Worm (Caenorhabditis elegans): Measurements from ENCODE around the gene F58F12.12.

Gene F58F12.12

DNA sequence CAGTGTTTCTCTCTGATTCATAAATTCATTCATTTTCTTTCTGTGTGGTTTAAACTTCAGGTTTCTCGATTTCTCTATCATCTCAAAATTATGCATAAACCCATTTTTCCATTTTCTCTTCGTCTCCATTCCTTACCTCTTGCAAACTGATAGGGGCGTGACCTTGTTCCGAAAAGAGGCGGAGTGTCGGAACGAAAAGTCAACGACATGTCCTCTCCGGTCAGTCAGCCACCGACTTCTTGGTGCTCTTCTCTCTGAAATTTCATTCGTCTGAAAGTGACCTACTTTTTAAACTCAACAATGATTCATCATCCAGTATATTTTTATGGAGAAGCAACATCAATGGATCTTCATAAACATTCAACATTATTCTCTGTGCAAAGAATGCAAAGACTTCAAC is at the start of gene F58F12.12:
TSS of gene F58F12.12 (plus strand) at position 301 of the 400 bp plus-strand sequence.
- TF ChIP-seq sea-2 (GFP tag; optimal IDR thresholded peaks at IDR 0.05): no peak
- TF ChIP-seq nhr-28 (tag; optimal IDR thresholded peaks at IDR 0.05): no peak
- TF ChIP-seq R02D3.7 (tag; optimal IDR thresholded peaks at IDR 0.05): no peak
- TF ChIP-seq lin-39 (tag; optimal IDR thresholded peaks at IDR 0.05): no peak
- TF ChIP-seq ceh-82 (tag; optimal IDR thresholded peaks at IDR 0.05): no peak
- TF ChIP-seq tbx-2 (tag; optimal IDR thresholded peaks at IDR 0.05): no peak
- TF ChIP-seq elt-1 (tag; optimal IDR thresholded peaks at IDR 0.05): no peak
- TF ChIP-seq nfya-1 (tag; optimal IDR thresholded peaks at IDR 0.05; ENCODE audit: insufficient read depth): no peak
- no peak for TF ChIP-seq zag-1 (tag; optimal IDR thresholded peaks at IDR 0.05)
- no peak for TF ChIP-seq nhr-77 (tag; optimal IDR thresholded peaks at IDR 0.05)
- no peak for TF ChIP-seq unc-39 (tag; optimal IDR thresholded peaks at IDR 0.05)
- no peak for TF ChIP-seq jun-1 (tag; optimal IDR thresholded peaks at IDR 0.05)
- TF ChIP-seq nhr-23 (tag; optimal IDR thresholded peaks at IDR 0.05): no peak
- TF ChIP-seq nhr-12 (tag; optimal IDR thresholded peaks at IDR 0.05): no peak

ce11 chrII:6331222-6331830 is 49.6 kb upstream of the F58F12.12 start, which contains the start of gene set-4:
Gene set-4 (minus strand): TSS chrII:6331341.
- TF ChIP-seq nhr-23 (tag; optimal IDR thresholded peaks at IDR 0.05): peak; percentile 89
- peak; percentile 78 for TF ChIP-seq nhr-43 (tag; optimal IDR thresholded peaks at IDR 0.05; ENCODE audit: poor library complexity, severe bottlenecking)
- peak; percentile 78 for TF ChIP-seq elt-1 (tag; optimal IDR thresholded peaks at IDR 0.05)
- TF ChIP-seq nfya-1 (tag; optimal IDR thresholded peaks at IDR 0.05; ENCODE audit: insufficient read depth): peak; percentile 94
- TF ChIP-seq skn-1 (tag; optimal IDR thresholded peaks at IDR 0.05): peak; percentile 49
- peak; percentile 98 for TF ChIP-seq nhr-25 (tag; optimal IDR thresholded peaks at IDR 0.05)
- TF ChIP-seq lin-15B (tag; optimal IDR thresholded peaks at IDR 0.05): peak; percentile 91
- peak; percentile 75 for TF ChIP-seq ceh-82 (tag; optimal IDR thresholded peaks at IDR 0.05)
- TF ChIP-seq nhr-67 (tag; optimal IDR thresholded peaks at IDR 0.05): no peak
- peak; percentile 96 for TF ChIP-seq hmg-11 (tag; optimal IDR thresholded peaks at IDR 0.05)
- TF ChIP-seq ceh-16 (tag; optimal IDR thresholded peaks at IDR 0.05): no peak
- TF ChIP-seq fkh-10 (GFP tag; optimal IDR thresholded peaks at IDR 0.05): peak; percentile 64
- no peak for TF ChIP-seq ztf-11 (tag; optimal IDR thresholded peaks at IDR 0.05)
- peak; percentile 42 for TF ChIP-seq pqm-1 (tag; optimal IDR thresholded peaks at IDR 0.05)
- TF ChIP-seq ZK546.5 (tag; optimal IDR thresholded peaks at IDR 0.05): no peak
- no peak for TF ChIP-seq fos-1 (tag; optimal IDR thresholded peaks at IDR 0.05)
- TF ChIP-seq mdl-1 (tag; optimal IDR thresholded peaks at IDR 0.05): peak; percentile 72
- TF ChIP-seq ztf-4 (tag; optimal IDR thresholded peaks at IDR 0.05): peak; percentile 68
- TF ChIP-seq R02D3.7 (tag; optimal IDR thresholded peaks at IDR 0.05): peak; percentile 75
- TF ChIP-seq nhr-28 (tag; optimal IDR thresholded peaks at IDR 0.05): no peak
- peak; percentile 60 for TF ChIP-seq egl-27 (tag; optimal IDR thresholded peaks at IDR 0.05)
- no peak for TF ChIP-seq nhr-76 (tag; optimal IDR thresholded peaks at IDR 0.05)
- TF ChIP-seq pha-4 (tag; optimal IDR thresholded peaks at IDR 0.05): peak; percentile 94
- no peak for TF ChIP-seq nhr-237 (tag; optimal IDR thresholded peaks at IDR 0.05)
- peak; percentile 27 for TF ChIP-seq zag-1 (tag; optimal IDR thresholded peaks at IDR 0.05)
- TF ChIP-seq lin-39 (tag; optimal IDR thresholded peaks at IDR 0.05): peak; percentile 93
- no peak for TF ChIP-seq fkh-2 (tag; optimal IDR thresholded peaks at IDR 0.05)
- no peak for TF ChIP-seq sea-2 (GFP tag; optimal IDR thresholded peaks at IDR 0.05)
- TF ChIP-seq mml-1 (tag; optimal IDR thresholded peaks at IDR 0.05): no peak
- TF ChIP-seq daf-12 (tag; optimal IDR thresholded peaks at IDR 0.05): no peak
- TF ChIP-seq nhr-11 (tag; optimal IDR thresholded peaks at IDR 0.05): peak; percentile 80
- TF ChIP-seq ceh-28 (tag; optimal IDR thresholded peaks at IDR 0.05): peak; percentile 68
- peak; percentile 91 for TF ChIP-seq tbx-2 (tag; optimal IDR thresholded peaks at IDR 0.05)
- TF ChIP-seq lsy-12 (tag; optimal IDR thresholded peaks at IDR 0.05): peak; percentile 86
- peak; percentile 90 for TF ChIP-seq jun-1 (tag; optimal IDR thresholded peaks at IDR 0.05)
- TF ChIP-seq nhr-77 (tag; optimal IDR thresholded peaks at IDR 0.05): no peak
- peak; percentile 86 for TF ChIP-seq egl-5 (tag; optimal IDR thresholded peaks at IDR 0.05)
- peak in 1 of 3 experiments; percentile 55 for TF ChIP-seq elt-3 (tag; optimal IDR thresholded peaks at IDR 0.05)
- TF ChIP-seq unc-62 (GFP tag; optimal IDR thresholded peaks at IDR 0.05): peak; percentile 46
- TF ChIP-seq elt-2 (tag; optimal IDR thresholded peaks at IDR 0.05): peak; percentile 84
- TF ChIP-seq snpc-4 (tag; optimal IDR thresholded peaks at IDR 0.05): peak; percentile 94
- no peak for TF ChIP-seq aly-2 (tag; optimal IDR thresholded peaks at IDR 0.05)
- TF ChIP-seq ceh-9 (tag; optimal IDR thresholded peaks at IDR 0.05): no peak
- TF ChIP-seq eor-1 (tag; optimal IDR thresholded peaks at IDR 0.05): no peak
- TF ChIP-seq unc-39 (tag; optimal IDR thresholded peaks at IDR 0.05): no peak
- peak; percentile 54 for TF ChIP-seq ama-1 (optimal IDR thresholded peaks at IDR 0.05)
- TF ChIP-seq nhr-12 (tag; optimal IDR thresholded peaks at IDR 0.05): no peak
